Worm (Caenorhabditis elegans) whole organism, mixed stage, embryonic: ENCODE results near the gene mecr-1.

ENCODE experiments used
- M03D4.4 ChIP-seq: sonication (generic microtip); optimal IDR thresholded peaks from 2 replicates; lab custom pipeline; 2017; ENCODE audit warnings: mild to moderate bottlenecking, missing genetic modification characterization, missing compliant biosample characterization
- bed-3 ChIP-seq: fragments of 200-800 bp; sonication (Bioruptor generic); optimal IDR thresholded peaks from 3 replicates; lab custom pipeline; 2018; ENCODE audit warnings: mild to moderate bottlenecking, missing genetic modification characterization, moderate library complexity, missing compliant biosample characterization
- blmp-1 ChIP-seq: fragments of 150-350 bp; optimal IDR thresholded peaks from 2 replicates; lab custom pipeline; 2014; ENCODE audit warnings: missing biosample characterization, missing genetic modification characterization
- ceh-39 ChIP-seq: fragments of 150-350 bp; optimal IDR thresholded peaks from 2 replicates; lab custom pipeline; 2014; ENCODE audit warnings: missing biosample characterization, missing genetic modification characterization
- ceh-43 ChIP-seq: fragments of 200-800 bp; sonication (Bioruptor generic); optimal IDR thresholded peaks from 2 replicates; lab custom pipeline; 2018; ENCODE audit warnings: mild to moderate bottlenecking, missing genetic modification characterization, moderate library complexity, missing compliant biosample characterization
- ceh-83 ChIP-seq: fragments of 200-800 bp; sonication (Bioruptor generic); optimal IDR thresholded peaks from 2 replicates; lab custom pipeline; 2018; ENCODE audit warnings: mild to moderate bottlenecking, missing genetic modification characterization, missing compliant biosample characterization
- ces-1 ChIP-seq: fragments of 150-350 bp; optimal IDR thresholded peaks from 2 replicates; lab custom pipeline; 2014; ENCODE audit warnings: missing biosample characterization, missing genetic modification reagents, missing genetic modification characterization
- cnd-1 ChIP-seq: fragments of 200-800 bp; sonication (Bioruptor generic); optimal IDR thresholded peaks from 2 replicates; lab custom pipeline; 2018; ENCODE audit warnings: mild to moderate bottlenecking, missing genetic modification characterization, missing compliant biosample characterization
- drap-1 ChIP-seq: fragments of 200-800 bp; sonication (Bioruptor generic); optimal IDR thresholded peaks from 3 replicates; lab custom pipeline; 2018; ENCODE audit warnings: mild to moderate bottlenecking, missing genetic modification characterization, missing compliant biosample characterization
- elt-1 ChIP-seq: sonication (generic microtip); optimal IDR thresholded peaks from 2 replicates; lab custom pipeline; 2017; ENCODE audit warnings: missing genetic modification characterization, mild to moderate bottlenecking, missing compliant biosample characterization, antibody characterized with exemption, moderate library complexity, borderline replicate concordance; ENCODE audit not compliant: insufficient read depth
- elt-3 ChIP-seq: fragments of 150-350 bp; optimal IDR thresholded peaks from 2 replicates; lab custom pipeline; 2014; ENCODE audit warnings: missing biosample characterization, missing genetic modification characterization
- flh-1 ChIP-seq: fragments of 200-800 bp; sonication (Bioruptor generic); optimal IDR thresholded peaks from 2 replicates; lab custom pipeline; 2018; ENCODE audit warnings: mild to moderate bottlenecking, missing genetic modification characterization, moderate library complexity, missing compliant biosample characterization
- ham-2 ChIP-seq: fragments of 200-800 bp; sonication (Bioruptor generic); optimal IDR thresholded peaks from 2 replicates; lab custom pipeline; 2018; ENCODE audit warnings: mild to moderate bottlenecking, missing genetic modification characterization, missing compliant biosample characterization
- hlh-1 ChIP-seq: fragments of 150-350 bp; optimal IDR thresholded peaks from 2 replicates; lab custom pipeline; 2014; ENCODE audit warnings: missing biosample characterization, missing genetic modification reagents, missing genetic modification characterization
- lin-13 ChIP-seq: fragments of 150-350 bp; optimal IDR thresholded peaks from 2 replicates; lab custom pipeline; 2014; ENCODE audit warnings: missing biosample characterization, missing genetic modification characterization
- lsy-2 ChIP-seq: fragments of 150-350 bp; optimal IDR thresholded peaks from 2 replicates; lab custom pipeline; 2014; ENCODE audit warnings: missing biosample characterization, missing genetic modification characterization
- mab-5 ChIP-seq: fragments of 150-350 bp; optimal IDR thresholded peaks from 2 replicates; lab custom pipeline; 2014; ENCODE audit warnings: missing biosample characterization, missing genetic modification characterization
- mep-1 ChIP-seq: fragments of 150-350 bp; optimal IDR thresholded peaks from 2 replicates; lab custom pipeline; 2017; ENCODE audit warnings: missing biosample characterization, missing genetic modification reagents, missing genetic modification characterization, inconsistent platforms
- mls-2 ChIP-seq: sonication (generic microtip); optimal IDR thresholded peaks from 2 replicates; lab custom pipeline; 2016; ENCODE audit warnings: mild to moderate bottlenecking, missing genetic modification characterization, moderate library complexity, missing compliant biosample characterization
- nhr-12 ChIP-seq: fragments of 150-350 bp; optimal IDR thresholded peaks from 2 replicates; lab custom pipeline; 2014; ENCODE audit warnings: missing biosample characterization, missing genetic modification characterization
- nhr-2 ChIP-seq: fragments of 150-350 bp; optimal IDR thresholded peaks from 2 replicates; lab custom pipeline; 2014; ENCODE audit warnings: missing biosample characterization, missing genetic modification characterization
- nhr-237 ChIP-seq: fragments of 150-350 bp; optimal IDR thresholded peaks from 2 replicates; lab custom pipeline; 2014; ENCODE audit warnings: missing biosample characterization, missing genetic modification characterization
- nhr-28 ChIP-seq: fragments of 150-350 bp; optimal IDR thresholded peaks from 2 replicates; lab custom pipeline; 2014; ENCODE audit warnings: missing biosample characterization, missing genetic modification characterization
- nhr-76 ChIP-seq: sonication (generic microtip); optimal IDR thresholded peaks from 2 replicates; lab custom pipeline; 2017; ENCODE audit warnings: missing biosample characterization, missing genetic modification characterization
- pha-4 ChIP-seq: fragments of 150-350 bp; optimal IDR thresholded peaks from 2 replicates; lab custom pipeline; 2018; ENCODE audit warnings: missing biosample characterization, missing genetic modification reagents, missing genetic modification characterization
- sem-2 ChIP-seq: fragments of 200-800 bp; sonication (Bioruptor generic); optimal IDR thresholded peaks from 2 replicates; lab custom pipeline; 2018; ENCODE audit warnings: mild to moderate bottlenecking, missing genetic modification characterization, missing compliant biosample characterization
- snpc-4 ChIP-seq: fragments of 150-350 bp; optimal IDR thresholded peaks from 2 replicates; lab custom pipeline; 2014; ENCODE audit warnings: missing biosample characterization, missing genetic modification characterization
- sptf-1 ChIP-seq: sonication (generic microtip); optimal IDR thresholded peaks from 2 replicates; lab custom pipeline; 2017; ENCODE audit warnings: mild to moderate bottlenecking, missing genetic modification characterization, moderate library complexity, missing compliant biosample characterization
- tbx-8 ChIP-seq: fragments of 200-800 bp; sonication (Bioruptor generic); optimal IDR thresholded peaks from 2 replicates; lab custom pipeline; 2018; ENCODE audit warnings: mild to moderate bottlenecking, missing genetic modification characterization, moderate library complexity, missing compliant biosample characterization
- unc-120 ChIP-seq: sonication (generic microtip); optimal IDR thresholded peaks from 2 replicates; lab custom pipeline; 2017; ENCODE audit warnings: missing genetic modification characterization, missing compliant biosample characterization; ENCODE audit not compliant: poor library complexity, severe bottlenecking
- unc-39 ChIP-seq: fragments of 150-350 bp; optimal IDR thresholded peaks from 2 replicates; lab custom pipeline; 2014; ENCODE audit warnings: missing biosample characterization, missing genetic modification characterization
- unc-62 ChIP-seq: fragments of 150-350 bp; optimal IDR thresholded peaks from 2 replicates; lab custom pipeline; 2014; ENCODE audit warnings: missing biosample characterization, missing genetic modification reagents, missing genetic modification characterization
- zip-8 ChIP-seq: fragments of 150-350 bp; optimal IDR thresholded peaks from 2 replicates; lab custom pipeline; 2014; ENCODE audit warnings: missing biosample characterization, missing genetic modification characterization
- ztf-11 ChIP-seq: fragments of 150-350 bp; optimal IDR thresholded peaks from 2 replicates; lab custom pipeline; 2014; ENCODE audit warnings: missing biosample characterization, missing genetic modification characterization

The mecr-1 gene

ce11 chrII:13195163-13195562, 8.0 kb upstream of the mecr-1 start, which contains the start of gene lec-1 (continued):
- TF ChIP-seq bed-3 (GFP tag; lab: Kevin White, UChicago) (no peak), sem-2 (GFP tag; lab: Kevin White, UChicago) (no peak), flh-1 (GFP tag; lab: Kevin White, UChicago) (no peak), lin-13 (tag; lab: Kevin White, UChicago) (no peak), ceh-39 (tag; lab: Kevin White, UChicago) (no peak), unc-62 (GFP tag; lab: Kevin White, UChicago) (peak; percentile 89), elt-1 (tag; lab: Kevin White, UChicago) (no peak)

ce11 chrII:13193563-13194103, 6.5 kb upstream of the mecr-1 start:
- TF ChIP-seq M03D4.4, result no peak
- TF ChIP-seq ham-2 (GFP tag; lab: Kevin White, UChicago), result no peak
- TF ChIP-seq, all 35 proteins: peak for 0

- TF ChIP-seq flh-1 (GFP tag; lab: Kevin White, UChicago), result no peak
- TF ChIP-seq ces-1 (GFP tag; lab: Kevin White, UChicago), result no peak
- no peak for TF ChIP-seq nhr-2
- TF ChIP-seq sem-2 (GFP tag; lab: Kevin White, UChicago), result no peak
- TF ChIP-seq nhr-28, result no peak
- no peak for TF ChIP-seq mep-1 (tag; lab: Kevin White, UChicago)
- TF ChIP-seq M03D4.4, result no peak
- TF ChIP-seq ceh-43 (GFP tag; lab: Kevin White, UChicago), result no peak
- no peak for TF ChIP-seq zip-8
- TF ChIP-seq nhr-12 (tag; lab: Kevin White, UChicago), result no peak
- TF ChIP-seq pha-4 (tag; lab: Kevin White, UChicago), result no peak
- TF ChIP-seq unc-62 (GFP tag; lab: Kevin White, UChicago), result no peak
- no peak for TF ChIP-seq elt-3 (tag; lab: Kevin White, UChicago)
- TF ChIP-seq, all 35 proteins: peak for 0
Measured at ce11 chrII:13190412-13190811, 3.3 kb upstream of the mecr-1 start.

ce11 chrII:13189363-13189762, 2.2 kb upstream of the mecr-1 start:
- TF ChIP-seq tbx-8 (GFP tag; lab: Kevin White, UChicago), result no peak
- TF ChIP-seq nhr-12 (tag; lab: Kevin White, UChicago), result no peak
- no peak for TF ChIP-seq ceh-43 (GFP tag; lab: Kevin White, UChicago)
- no peak for TF ChIP-seq zip-8
- TF ChIP-seq pha-4 (tag; lab: Kevin White, UChicago), result no peak
- no peak for TF ChIP-seq nhr-76 (tag; lab: Kevin White, UChicago)
- TF ChIP-seq cnd-1 (tag; lab: Kevin White, UChicago), result no peak
- no peak for TF ChIP-seq sptf-1 (tag; lab: Kevin White, UChicago)
- no peak for TF ChIP-seq lin-13 (tag; lab: Kevin White, UChicago)
- TF ChIP-seq ces-1 (GFP tag; lab: Kevin White, UChicago), result no peak
- no peak for TF ChIP-seq blmp-1 (tag; lab: Kevin White, UChicago)
- TF ChIP-seq M03D4.4, result peak; percentile 31
- no peak for TF ChIP-seq flh-1 (GFP tag; lab: Kevin White, UChicago)
- TF ChIP-seq mep-1 (tag; lab: Kevin White, UChicago), result no peak
- peak; percentile 57 for TF ChIP-seq unc-120 (tag; lab: Kevin White, UChicago)
- TF ChIP-seq unc-62 (GFP tag; lab: Kevin White, UChicago), result peak; percentile 93
- TF ChIP-seq elt-3 (tag; lab: Kevin White, UChicago), result no peak
- no peak for TF ChIP-seq ceh-83 (GFP tag; lab: Kevin White, UChicago)
- no peak for TF ChIP-seq sem-2 (GFP tag; lab: Kevin White, UChicago)
- no peak for TF ChIP-seq mab-5
- TF ChIP-seq hlh-1 (tag; lab: Kevin White, UChicago), result no peak
- no peak for TF ChIP-seq nhr-2
- no peak for TF ChIP-seq unc-39
- no peak for TF ChIP-seq lsy-2
- TF ChIP-seq nhr-237 (tag; lab: Kevin White, UChicago), result no peak
- TF ChIP-seq elt-1 (tag; lab: Kevin White, UChicago), result no peak
- TF ChIP-seq drap-1, result no peak
- peak; percentile 81 for TF ChIP-seq ham-2 (GFP tag; lab: Kevin White, UChicago)
- no peak for TF ChIP-seq snpc-4
- no peak for TF ChIP-seq ztf-11
- no peak for TF ChIP-seq bed-3 (GFP tag; lab: Kevin White, UChicago)
- no peak for TF ChIP-seq mls-2 (tag; lab: Kevin White, UChicago)
